Worm (Caenorhabditis elegans) whole organism, L1 larva: ENCODE results near the gene C06A1.6.

Experiments used
- aha-1 ChIP-seq: fragments of 150-350 bp; optimal IDR thresholded peaks from 2 replicates; lab custom pipeline; 2014; ENCODE audit warnings: missing biosample characterization, missing genetic modification characterization
- blmp-1 ChIP-seq: fragments of 150-350 bp; optimal IDR thresholded peaks from 2 replicates; lab custom pipeline; 2014; ENCODE audit warnings: missing biosample characterization, missing genetic modification characterization
- efl-1 ChIP-seq, 4 experiments: fragments of 150-350 bp; optimal IDR thresholded peaks in 3 of 4; peaks in 1 of 4; 1 replicate in 1 of 4; 2 replicates in 3 of 4; lab custom pipeline; 2014; ENCODE audit warnings: missing biosample characterization in 2 of 4, missing genetic modification characterization in 2 of 4, missing genetic modification reagents in 2 of 4
- egl-27 ChIP-seq, 2 experiments: fragments of 150-350 bp in 1 of 2; sonication (generic microtip); optimal IDR thresholded peaks; 3 replicates each; lab custom pipeline; 2017 to 2018; ENCODE audit warnings: missing biosample characterization in 2 of 2, missing genetic modification characterization in 2 of 2, missing genetic modification reagents in 2 of 2
- elt-2 ChIP-seq: sonication (generic microtip); optimal IDR thresholded peaks from 2 replicates; lab custom pipeline; 2016; ENCODE audit warnings: missing genetic modification characterization, mild to moderate bottlenecking, inconsistent platforms, missing compliant biosample characterization, missing genetic modification reagents
- fkh-8 ChIP-seq: sonication (generic microtip); optimal IDR thresholded peaks from 2 replicates; lab custom pipeline; 2016; ENCODE audit warnings: mild to moderate bottlenecking, missing genetic modification characterization, missing compliant biosample characterization
- lir-3 ChIP-seq: sonication (generic microtip); optimal IDR thresholded peaks from 2 replicates; lab custom pipeline; 2016; ENCODE audit warnings: mild to moderate bottlenecking, missing genetic modification characterization, moderate library complexity, missing compliant biosample characterization; ENCODE audit not compliant: poor library complexity
- mdl-1 ChIP-seq, 2 experiments: fragments of 150-350 bp; optimal IDR thresholded peaks; 2 replicates each; lab custom pipeline; 2014 to 2017; ENCODE audit warnings: missing biosample characterization in 2 of 2, missing genetic modification characterization in 2 of 2, inconsistent platforms in 1 of 2
- nhr-12 ChIP-seq: sonication (generic microtip); optimal IDR thresholded peaks from 2 replicates; lab custom pipeline; 2017; ENCODE audit warnings: missing biosample characterization, missing genetic modification characterization
- nhr-71 ChIP-seq: sonication (generic microtip); optimal IDR thresholded peaks from 2 replicates; lab custom pipeline; 2016; ENCODE audit warnings: mild to moderate bottlenecking, missing genetic modification characterization, moderate library complexity, missing compliant biosample characterization
- ztf-11 ChIP-seq, 2 experiments: sonication (generic microtip); optimal IDR thresholded peaks; 2 replicates each; lab custom pipeline; 2016 to 2017; ENCODE audit warnings: missing genetic modification characterization in 2 of 2, missing biosample characterization in 1 of 2, missing compliant biosample characterization in 1 of 2

DNA sequence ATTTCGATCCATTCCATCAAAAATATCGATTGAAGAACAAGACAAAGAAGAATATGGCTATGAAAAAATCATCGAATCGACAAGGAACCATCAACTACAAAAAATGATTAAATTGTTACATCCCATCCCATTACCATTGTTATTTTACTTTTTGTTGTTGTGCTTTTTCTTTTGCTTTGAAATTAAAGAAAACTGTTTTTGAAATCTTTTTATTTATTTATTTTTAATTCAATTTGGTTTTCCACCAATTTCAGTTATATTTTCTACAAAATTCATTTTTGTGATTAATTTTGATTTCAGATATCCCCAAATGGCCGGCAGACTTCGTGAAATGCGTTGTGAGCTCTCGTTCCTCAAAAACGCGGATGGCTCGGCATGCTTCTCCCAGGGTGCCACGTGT lies 28.0 kb upstream of the C06A1.6 start, which contains the start of gene crn-5:
- TF ChIP-seq egl-27 (tag; optimal IDR thresholded peaks at IDR 0.05; lab: Kevin White, UChicago), result no peak
- TF ChIP-seq nhr-12 (tag; lab: Kevin White, UChicago), result no peak
- TF ChIP-seq ztf-11 (tag; optimal IDR thresholded peaks at IDR 0.05; lab: Kevin White, UChicago), result no peak
- no peak for TF ChIP-seq nhr-71 (tag; lab: Kevin White, UChicago)
- no peak for TF ChIP-seq mdl-1 (tag; optimal IDR thresholded peaks at IDR 0.05; lab: Kevin White, UChicago)
- no peak for TF ChIP-seq lir-3
- no peak for TF ChIP-seq fkh-8 (tag; lab: Kevin White, UChicago)
- TF ChIP-seq blmp-1, result no peak
- TF ChIP-seq efl-1 (optimal IDR thresholded peaks at IDR 0.05; lab: Kevin White, UChicago), result no peak
- TF ChIP-seq efl-1 (GFP tag; optimal IDR thresholded peaks at IDR 0.05 in 1 of 2; lab: Kevin White, UChicago), result no peak
- no peak for TF ChIP-seq elt-2
- no peak for TF ChIP-seq aha-1 (tag; lab: Kevin White, UChicago)
